Fruit fly (Drosophila melanogaster) whole organism, wandering third instar larva: ENCODE measurements around the gene Ant2.
A peak's percentile ranks its signal among the peaks of the same experiment; 100 is the strongest.

Experiments used
- Abd-B ChIP-seq: fragments of >200 bp; optimal IDR thresholded peaks from 2 replicates; lab custom pipeline; 2017; ENCODE audit warnings: missing biosample characterization, missing genetic modification characterization
- CG32264 ChIP-seq: fragments of 200-800 bp; sonication (Bioruptor generic); optimal IDR thresholded peaks from 2 replicates; lab custom pipeline; 2016; ENCODE audit warnings: missing biosample characterization, missing genetic modification characterization
- CG9705 ChIP-seq: fragments of 200-800 bp; sonication (Bioruptor generic); optimal IDR thresholded peaks from 2 replicates; lab custom pipeline; 2018; ENCODE audit warnings: missing biosample characterization, mild to moderate bottlenecking, missing genetic modification characterization
- CrebA ChIP-seq: fragments of 200-800 bp; sonication (Bioruptor generic); optimal IDR thresholded peaks from 2 replicates; lab custom pipeline; 2016; ENCODE audit warnings: missing biosample characterization, mild to moderate bottlenecking, missing genetic modification characterization, borderline replicate concordance
- Dif ChIP-seq: fragments of 200-275, 200-300 bp; sonication (Bioruptor generic); optimal IDR thresholded peaks from 2 replicates; lab custom pipeline; 2018; ENCODE audit warnings: missing biosample characterization, missing genetic modification characterization; ENCODE audit not compliant: partially characterized antibody
- GATAd ChIP-seq: sonication (Bioruptor generic); optimal IDR thresholded peaks from 2 replicates; lab custom pipeline; 2016; ENCODE audit warnings: missing biosample characterization, missing genetic modification characterization
- HLH106 ChIP-seq: fragments of 200-800 bp; optimal IDR thresholded peaks from 3 replicates; lab custom pipeline; 2019; ENCODE audit warnings: missing biosample characterization, mild to moderate bottlenecking, missing genetic modification characterization, moderate library complexity
- Hnf4 ChIP-seq: fragments of 200-800 bp; sonication (Bioruptor generic); optimal IDR thresholded peaks from 2 replicates; lab custom pipeline; 2016; ENCODE audit warnings: missing biosample characterization, mild to moderate bottlenecking, missing genetic modification characterization
- Hr83 ChIP-seq: fragments of 200-300 bp; sonication (Bioruptor generic); optimal IDR thresholded peaks from 2 replicates; lab custom pipeline; 2016; ENCODE audit warnings: missing biosample characterization, mild to moderate bottlenecking, missing genetic modification characterization, moderate library complexity; ENCODE audit not compliant: poor library complexity, severe bottlenecking
- Jra ChIP-seq: sonication (Bioruptor generic); optimal IDR thresholded peaks from 2 replicates; lab custom pipeline; 2016; ENCODE audit warnings: missing biosample characterization, missing genetic modification characterization
- Mio ChIP-seq: sonication (Bioruptor generic); optimal IDR thresholded peaks from 2 replicates; lab custom pipeline; 2016; ENCODE audit warnings: missing biosample characterization, missing genetic modification characterization
- OdsH ChIP-seq: fragments of 200-800 bp; sonication (Bioruptor generic); optimal IDR thresholded peaks from 2 replicates; lab custom pipeline; 2016; ENCODE audit warnings: missing biosample characterization, mild to moderate bottlenecking, missing genetic modification characterization
- Rel ChIP-seq, 2 experiments: fragments of 200-800 bp; sonication (Bioruptor generic) in 1 of 2; optimal IDR thresholded peaks; 2 replicates in 1 of 2; 3 replicates in 1 of 2; lab custom pipeline; 2016 to 2019; ENCODE audit warnings: mild to moderate bottlenecking in 2 of 2, missing biosample characterization in 2 of 2, missing genetic modification characterization in 2 of 2, moderate library complexity in 1 of 2
- Sp1 ChIP-seq: fragments of 200-800 bp; sonication (Bioruptor generic); optimal IDR thresholded peaks from 3 replicates; lab custom pipeline; 2019; ENCODE audit warnings: missing biosample characterization, mild to moderate bottlenecking, missing genetic modification characterization, moderate library complexity
- Vsx2 ChIP-seq: fragments of 200-300, 225-300 bp; sonication (Bioruptor generic); optimal IDR thresholded peaks from 2 replicates; lab custom pipeline; 2018; ENCODE audit warnings: missing biosample characterization, missing genetic modification characterization; ENCODE audit not compliant: partially characterized antibody
- brk ChIP-seq: fragments of 200-800 bp; sonication (Bioruptor generic); optimal IDR thresholded peaks from 2 replicates; lab custom pipeline; 2016; ENCODE audit warnings: missing biosample characterization, mild to moderate bottlenecking, missing genetic modification characterization
- dl ChIP-seq, 2 experiments: fragments of 175-275, 200-275 bp in 1 of 2; fragments of 200-275 bp in 1 of 2; sonication (Bioruptor generic); optimal IDR thresholded peaks; lab custom pipeline; 2018; ENCODE audit warnings: mild to moderate bottlenecking in 2 of 2, missing biosample characterization in 2 of 2, missing genetic modification characterization in 2 of 2, moderate library complexity in 2 of 2; ENCODE audit not compliant: partially characterized antibody in 2 of 2, insufficient read depth in 1 of 2
- dmrt93B ChIP-seq: fragments of 200-800 bp; sonication (Bioruptor generic); optimal IDR thresholded peaks from 2 replicates; lab custom pipeline; 2018; ENCODE audit warnings: missing biosample characterization, mild to moderate bottlenecking, missing genetic modification characterization
- ey ChIP-seq: fragments of 200-800 bp; sonication (Bioruptor generic); optimal IDR thresholded peaks from 2 replicates; lab custom pipeline; 2016; ENCODE audit warnings: missing biosample characterization, missing genetic modification characterization
- foxo ChIP-seq, 2 experiments: fragments of 200-800 bp; sonication (Bioruptor generic); optimal IDR thresholded peaks; 2 replicates in 1 of 2; 3 replicates in 1 of 2; lab custom pipeline; 2016 to 2017; ENCODE audit warnings: missing biosample characterization in 2 of 2, missing genetic modification characterization in 2 of 2
- fru ChIP-seq: fragments of 200-800 bp; sonication (Bioruptor generic); optimal IDR thresholded peaks from 3 replicates; lab custom pipeline; 2016; ENCODE audit warnings: missing biosample characterization, mild to moderate bottlenecking, missing genetic modification characterization
- h ChIP-seq: fragments of 200-800 bp; sonication (Bioruptor generic); optimal IDR thresholded peaks from 3 replicates; lab custom pipeline; 2016; ENCODE audit warnings: missing biosample characterization, mild to moderate bottlenecking, missing genetic modification characterization
- jim ChIP-seq: fragments of 175-275, 200-325 bp; sonication (Bioruptor generic); optimal IDR thresholded peaks from 2 replicates; lab custom pipeline; 2016; ENCODE audit warnings: missing biosample characterization, mild to moderate bottlenecking, missing genetic modification characterization
- lola ChIP-seq: fragments of >200 bp; optimal IDR thresholded peaks from 2 replicates; lab custom pipeline; 2017; ENCODE audit warnings: missing biosample characterization, missing genetic modification characterization
- psq ChIP-seq: fragments of 200-800 bp; sonication (Bioruptor generic); optimal IDR thresholded peaks from 3 replicates; lab custom pipeline; 2017; ENCODE audit warnings: missing biosample characterization, mild to moderate bottlenecking, missing genetic modification characterization, moderate library complexity
- rgr ChIP-seq: fragments of 200-800 bp; sonication (Bioruptor generic); optimal IDR thresholded peaks from 3 replicates; lab custom pipeline; 2016; ENCODE audit warnings: missing biosample characterization, mild to moderate bottlenecking, missing genetic modification characterization
- sage ChIP-seq: fragments of 200-800 bp; sonication (Bioruptor generic); optimal IDR thresholded peaks from 2 replicates; lab custom pipeline; 2016; ENCODE audit warnings: missing biosample characterization, mild to moderate bottlenecking, missing genetic modification characterization
- tai ChIP-seq: sonication (Bioruptor generic); optimal IDR thresholded peaks from 2 replicates; lab custom pipeline; 2016; ENCODE audit warnings: missing biosample characterization, missing genetic modification characterization
- usp ChIP-seq: fragments of >200 bp; optimal IDR thresholded peaks from 2 replicates; lab custom pipeline; 2017; ENCODE audit warnings: missing biosample characterization, missing genetic modification characterization
- woc ChIP-seq: sonication (Bioruptor generic); optimal IDR thresholded peaks from 2 replicates; lab custom pipeline; 2016; ENCODE audit warnings: missing biosample characterization, mild to moderate bottlenecking, missing genetic modification characterization

The Ant2 gene

dm6 chrX:10734763-10735681, 51.7 kb downstream of the Ant2 start:
- TF ChIP-seq Abd-B (GFP tag; lab: Kevin White, UChicago) (no peak), HLH106 (tag; lab: Kevin White, UChicago) (no peak)

DNA sequence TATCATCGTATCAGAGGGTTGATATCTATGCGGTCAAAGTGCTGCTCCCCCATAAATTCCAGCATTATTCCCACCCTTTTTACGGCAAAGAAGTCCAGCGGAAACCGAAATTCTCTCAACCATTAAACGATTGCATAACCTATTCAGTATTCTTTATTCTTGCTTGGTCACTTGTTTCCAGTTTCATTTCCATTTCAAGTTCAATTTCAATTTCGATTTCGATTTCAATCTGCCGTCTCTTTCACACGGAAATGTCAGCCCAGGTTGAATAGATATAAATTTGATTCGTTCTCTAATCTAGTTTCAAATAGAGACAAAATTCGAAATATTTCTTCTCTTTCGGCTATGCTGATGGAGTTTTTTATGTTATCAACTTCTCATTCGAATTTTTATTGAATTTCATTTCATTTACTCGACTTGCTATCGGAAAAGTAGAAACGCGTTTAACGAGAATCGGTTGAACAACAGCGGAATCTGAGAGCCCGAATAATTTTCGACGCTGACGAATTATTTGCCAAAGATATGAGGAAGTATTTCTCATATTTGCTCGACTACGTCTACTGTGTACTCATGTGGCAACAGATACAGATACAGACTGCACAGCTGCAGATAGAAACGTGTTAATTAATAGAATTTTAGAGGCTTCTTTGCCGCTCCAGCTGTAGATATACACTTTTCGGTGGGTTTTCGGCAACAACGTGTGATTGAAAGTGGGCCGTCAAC, 53.8 kb downstream of the Ant2 start:
- TF ChIP-seq CG9705 (GFP tag; lab: Kevin White, UChicago) (no peak), foxo (GFP tag; optimal IDR thresholded peaks at IDR 0.05; lab: Kevin White, UChicago) (no peak)

- peak; percentile 30 for TF ChIP-seq fru
- no peak for TF ChIP-seq CrebA (GFP tag; lab: Kevin White, UChicago)
- TF ChIP-seq h (GFP tag; lab: Kevin White, UChicago): peak; percentile 43
- no peak for TF ChIP-seq Sp1
- TF ChIP-seq tai: no peak
- peak; percentile 19 for TF ChIP-seq HLH106 (tag; lab: Kevin White, UChicago)
- no peak for TF ChIP-seq dl (GFP tag; optimal IDR thresholded peaks at IDR 0.05; lab: Kevin White, UChicago; ENCODE audit: insufficient read depth in 1 of 2, partially characterized antibody in 2 of 2)
- peak; percentile 26 for TF ChIP-seq ey (GFP tag; lab: Kevin White, UChicago)
- no peak for TF ChIP-seq jim (GFP tag; lab: Kevin White, UChicago)
- TF ChIP-seq Rel (GFP tag; optimal IDR thresholded peaks at IDR 0.05; lab: Kevin White, UChicago): no peak
- no peak for TF ChIP-seq Rel (tag; optimal IDR thresholded peaks at IDR 0.05; lab: Kevin White, UChicago)
- TF ChIP-seq psq (GFP tag; lab: Kevin White, UChicago): peak; percentile 38
- TF ChIP-seq Hr83: no peak
- TF ChIP-seq Abd-B (GFP tag; lab: Kevin White, UChicago): no peak
- TF ChIP-seq Dif (GFP tag; lab: Kevin White, UChicago): no peak
- no peak for TF ChIP-seq brk
- no peak for TF ChIP-seq rgr (GFP tag; lab: Kevin White, UChicago)
- no peak for TF ChIP-seq Mio
- no peak for TF ChIP-seq GATAd (GFP tag; lab: Kevin White, UChicago)
- peak; percentile 17 for TF ChIP-seq Hnf4 (GFP tag; lab: Kevin White, UChicago)
- no peak for TF ChIP-seq CG32264 (GFP tag; lab: Kevin White, UChicago)
- TF ChIP-seq Jra (GFP tag; lab: Kevin White, UChicago): no peak
- TF ChIP-seq sage: no peak
- peak in 1 of 2 experiments; percentile 36 for TF ChIP-seq foxo (GFP tag; optimal IDR thresholded peaks at IDR 0.05; lab: Kevin White, UChicago)
- TF ChIP-seq Vsx2 (GFP tag; lab: Kevin White, UChicago): no peak
- TF ChIP-seq OdsH: no peak
- TF ChIP-seq usp: no peak
- peak; percentile 64 for TF ChIP-seq woc (GFP tag; lab: Kevin White, UChicago)
- no peak for TF ChIP-seq dmrt93B (GFP tag; lab: Kevin White, UChicago)
These were observed 54.9 kb downstream of the Ant2 start for dm6 chrX:10731801-10732200.

dm6 chrX:10731357-10731756, 55.4 kb downstream of the Ant2 start:
- TF ChIP-seq woc (GFP tag; lab: Kevin White, UChicago) (no peak), psq (GFP tag; lab: Kevin White, UChicago) (no peak), lola (GFP tag; lab: Kevin White, UChicago) (no peak), HLH106 (tag; lab: Kevin White, UChicago) (no peak), CrebA (GFP tag; lab: Kevin White, UChicago) (no peak)
